Worm (Caenorhabditis elegans): Measurements from ENCODE around the gene F52E1.14.

The F52E1.14 gene

DNA sequence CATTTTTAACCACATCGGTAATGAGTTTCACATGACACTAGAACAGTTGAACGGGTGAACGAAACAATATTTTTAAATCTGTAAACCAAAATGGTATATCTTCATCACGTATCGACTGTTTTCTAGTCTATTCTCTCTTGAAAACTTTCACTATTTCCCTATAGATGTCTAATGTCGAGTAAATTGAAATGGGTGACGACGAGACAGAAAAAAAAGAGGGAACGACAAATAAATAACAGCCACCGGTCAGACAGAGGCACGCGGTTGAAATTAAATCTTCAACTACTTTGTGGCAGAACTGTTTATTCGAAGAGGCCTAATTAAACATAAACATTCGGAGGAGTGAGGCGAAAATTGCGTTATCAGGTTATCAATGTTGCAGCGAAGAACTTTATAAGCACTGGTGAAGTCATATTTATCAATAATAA lies 50.7 kb downstream of the F52E1.14 start (continued):
- TF ChIP-seq efl-1 (optimal IDR thresholded peaks at IDR 0.05) (no peak), efl-1 (GFP tag; optimal IDR thresholded peaks at IDR 0.05 in 1 of 2) (no peak), sox-4 (tag; optimal IDR thresholded peaks at IDR 0.05) (no peak), ets-5 (GFP tag; IDR thresholded peaks at IDR 0.05) (no peak), hlh-17 (GFP tag; optimal IDR thresholded peaks at IDR 0.05; ENCODE audit: borderline replicate concordance) (no peak)
